Fruit fly (Drosophila melanogaster) whole organism, embryonic: ENCODE results near the gene TwdlQ.

Source experiments
- Atf3 ChIP-seq: fragments of 200-800 bp; sonication (Bioruptor generic); optimal IDR thresholded peaks from 3 replicates; lab custom pipeline; 2016; ENCODE audit warnings: missing biosample characterization, missing genetic modification characterization
- CG12391 ChIP-seq: fragments of 200-800 bp; sonication (Bioruptor generic); optimal IDR thresholded peaks from 3 replicates; lab custom pipeline; 2018; ENCODE audit warnings: missing biosample characterization, mild to moderate bottlenecking, missing genetic modification characterization, moderate library complexity
- CG13894 ChIP-seq: fragments of 200-800 bp; sonication (Bioruptor generic); optimal IDR thresholded peaks from 3 replicates; lab custom pipeline; 2018; ENCODE audit warnings: missing biosample characterization, mild to moderate bottlenecking, missing genetic modification characterization, moderate library complexity
- CG14014 ChIP-seq: fragments of 200-800 bp; sonication (Bioruptor generic); IDR thresholded peaks from 2 replicates; pipeline ENCODE4 v1.3.6; 2022; ENCODE audit warnings: missing biosample characterization, missing genetic modification characterization
- CG2129 ChIP-seq: fragments of 200-800 bp; sonication (Bioruptor generic); IDR thresholded peaks from 2 replicates; pipeline ENCODE4 v1.3.6; 2022; ENCODE audit warnings: missing biosample characterization, missing genetic modification characterization; ENCODE audit not compliant: partially characterized antibody
- CG30020 ChIP-seq: fragments of 200-800 bp; optimal IDR thresholded peaks from 2 replicates; lab custom pipeline; 2019; ENCODE audit warnings: missing biosample characterization, mild to moderate bottlenecking, missing genetic modification characterization, moderate library complexity
- CG3163 ChIP-seq: fragments of 200-800 bp; sonication (Bioruptor generic); optimal IDR thresholded peaks from 3 replicates; lab custom pipeline; 2016; ENCODE audit warnings: missing biosample characterization, missing genetic modification characterization
- CG32532 ChIP-seq: fragments of 200-800 bp; sonication (Bioruptor generic); IDR thresholded peaks from 2 replicates; pipeline ENCODE4 v1.3.6; 2022; ENCODE audit warnings: missing biosample characterization, missing genetic modification characterization
- CG4707 ChIP-seq: fragments of 200-800 bp; sonication (Bioruptor generic); optimal IDR thresholded peaks from 2 replicates; lab custom pipeline; 2018; ENCODE audit warnings: missing biosample characterization, mild to moderate bottlenecking, missing genetic modification characterization, moderate library complexity
- CG4730 ChIP-seq: fragments of 200-800 bp; sonication (Bioruptor generic); IDR thresholded peaks from 2 replicates; pipeline ENCODE4 v1.3.6; 2022; ENCODE audit warnings: missing biosample characterization, missing genetic modification characterization
- CG7556 ChIP-seq: fragments of 200-800 bp; sonication (Bioruptor generic); optimal IDR thresholded peaks from 2 replicates; lab custom pipeline; 2017; ENCODE audit warnings: missing biosample characterization, mild to moderate bottlenecking, missing genetic modification characterization
- CG7839 ChIP-seq: fragments of 200-800 bp; sonication (Bioruptor generic); optimal IDR thresholded peaks from 3 replicates; lab custom pipeline; 2018; ENCODE audit warnings: missing biosample characterization, mild to moderate bottlenecking, missing genetic modification characterization, moderate library complexity
- CG7987 ChIP-seq: fragments of 200-800 bp; sonication (Bioruptor generic); optimal IDR thresholded peaks from 2 replicates; lab custom pipeline; 2018; ENCODE audit warnings: missing biosample characterization, mild to moderate bottlenecking, missing genetic modification characterization, moderate library complexity
- CG9437 ChIP-seq: fragments of 200-800 bp; sonication (Bioruptor generic); optimal IDR thresholded peaks from 2 replicates; lab custom pipeline; 2018; ENCODE audit warnings: missing biosample characterization, mild to moderate bottlenecking, missing genetic modification characterization
- CG9727 ChIP-seq: fragments of 200-800 bp; sonication (Bioruptor generic); optimal IDR thresholded peaks from 3 replicates; lab custom pipeline; 2017; ENCODE audit warnings: missing biosample characterization, mild to moderate bottlenecking, missing genetic modification characterization
- CoRest ChIP-seq: fragments of 200-800 bp; sonication (Bioruptor generic); optimal IDR thresholded peaks from 3 replicates; lab custom pipeline; 2018; ENCODE audit warnings: missing biosample characterization, mild to moderate bottlenecking, missing genetic modification characterization, moderate library complexity
- Ets65A ChIP-seq: fragments of 200-800 bp; sonication (Bioruptor generic); peaks from one replicate; lab custom pipeline; 2016; ENCODE audit warnings: missing biosample characterization, missing genetic modification characterization
- Ets97D ChIP-seq: fragments of 200-800 bp; sonication (Bioruptor generic); optimal IDR thresholded peaks from 3 replicates; lab custom pipeline; 2016; ENCODE audit warnings: missing biosample characterization, missing genetic modification characterization
- Fer1 ChIP-seq: fragments of 200-800 bp; sonication (Bioruptor generic); optimal IDR thresholded peaks from 2 replicates; lab custom pipeline; 2017; ENCODE audit warnings: missing biosample characterization, mild to moderate bottlenecking, missing genetic modification characterization
- Fer2 ChIP-seq: fragments of 200-800 bp; sonication (Bioruptor generic); optimal IDR thresholded peaks from 2 replicates; lab custom pipeline; 2018; ENCODE audit warnings: missing biosample characterization, mild to moderate bottlenecking, missing genetic modification characterization, moderate library complexity
- Gsc ChIP-seq: fragments of 200-800 bp; sonication (Bioruptor generic); IDR thresholded peaks from 2 replicates; pipeline ENCODE4 v1.3.6; 2022; ENCODE audit warnings: missing biosample characterization, missing genetic modification characterization
- Hand ChIP-seq: fragments of 200-800 bp; sonication (Bioruptor generic); optimal IDR thresholded peaks from 2 replicates; lab custom pipeline; 2017; ENCODE audit warnings: mild to moderate bottlenecking, missing biosample characterization, missing genetic modification reagents, missing genetic modification characterization
- Hmr ChIP-seq: fragments of 200-800 bp; sonication (Bioruptor generic); optimal IDR thresholded peaks from 3 replicates; lab custom pipeline; 2017; ENCODE audit warnings: mild to moderate bottlenecking, missing biosample characterization, missing genetic modification reagents, missing genetic modification characterization
- Hr78 ChIP-seq, 2 experiments: fragments of 200-800 bp in 1 of 2; fragments of >200 bp in 1 of 2; sonication (Bioruptor generic) in 1 of 2; optimal IDR thresholded peaks; 2 replicates each; lab custom pipeline; 2017 to 2019; ENCODE audit warnings: missing biosample characterization in 2 of 2, missing genetic modification characterization in 2 of 2, mild to moderate bottlenecking in 1 of 2, moderate library complexity in 1 of 2
- Lhr ChIP-seq: fragments of 200-800 bp; sonication (Bioruptor generic); optimal IDR thresholded peaks from 3 replicates; lab custom pipeline; 2017; ENCODE audit warnings: mild to moderate bottlenecking, missing biosample characterization, missing genetic modification reagents, missing genetic modification characterization
- Mrtf ChIP-seq: fragments of 200-800 bp; sonication (Bioruptor generic); IDR thresholded peaks from 3 replicates; pipeline ENCODE4 v1.3.6; 2022; ENCODE audit warnings: missing biosample characterization, missing genetic modification characterization
- Oli ChIP-seq: fragments of 200-800 bp; sonication (Bioruptor generic); optimal IDR thresholded peaks from 2 replicates; lab custom pipeline; 2018; ENCODE audit warnings: missing biosample characterization, mild to moderate bottlenecking, missing genetic modification characterization, moderate library complexity
- Ptx1 ChIP-seq: fragments of 200-800 bp; sonication (Bioruptor generic); IDR thresholded peaks from 2 replicates; pipeline ENCODE4 v1.3.6; 2022; ENCODE audit warnings: missing biosample characterization, missing genetic modification characterization
- abd-A ChIP-seq: fragments of 200-800 bp; sonication (Bioruptor generic); optimal IDR thresholded peaks from 3 replicates; lab custom pipeline; 2019; ENCODE audit warnings: missing biosample characterization, mild to moderate bottlenecking, missing genetic modification characterization, moderate library complexity
- cwo ChIP-seq: fragments of 200-800 bp; sonication (Bioruptor generic); optimal IDR thresholded peaks from 3 replicates; lab custom pipeline; 2017; ENCODE audit warnings: missing biosample characterization, missing genetic modification characterization, mild to moderate bottlenecking, moderate library complexity, missing genetic modification reagents
- fu2 ChIP-seq: fragments of 200-800 bp; sonication (Bioruptor generic); optimal IDR thresholded peaks from 2 replicates; lab custom pipeline; 2016; ENCODE audit warnings: missing biosample characterization, missing genetic modification characterization
- gfzf ChIP-seq: fragments of 200-800 bp; sonication (Bioruptor generic); optimal IDR thresholded peaks from 2 replicates; lab custom pipeline; 2016; ENCODE audit warnings: missing biosample characterization, mild to moderate bottlenecking, missing genetic modification characterization, moderate library complexity
- ham ChIP-seq: fragments of 200-800 bp; sonication (Bioruptor generic); IDR thresholded peaks from 2 replicates; pipeline ENCODE4 v1.3.6; 2022; ENCODE audit warnings: missing biosample characterization, missing genetic modification characterization
- kni ChIP-seq: fragments of 200-800 bp; sonication (Bioruptor generic); optimal IDR thresholded peaks from 3 replicates; lab custom pipeline; 2017; ENCODE audit warnings: mild to moderate bottlenecking, missing biosample characterization, missing genetic modification reagents, missing genetic modification characterization
- nerfin-1 ChIP-seq: fragments of 200-800 bp; sonication (Bioruptor generic); optimal IDR thresholded peaks from 3 replicates; lab custom pipeline; 2019; ENCODE audit warnings: missing biosample characterization, mild to moderate bottlenecking, missing genetic modification characterization, moderate library complexity
- nmo ChIP-seq: fragments of 200-800 bp; sonication (Bioruptor generic); optimal IDR thresholded peaks from 2 replicates; lab custom pipeline; 2018; ENCODE audit warnings: missing biosample characterization, mild to moderate bottlenecking, missing genetic modification characterization, moderate library complexity
- p53 ChIP-seq: fragments of 200-800 bp; sonication (Bioruptor generic); optimal IDR thresholded peaks from 2 replicates; lab custom pipeline; 2016; ENCODE audit warnings: missing biosample characterization, missing genetic modification characterization
- pita ChIP-seq: fragments of 200-800 bp; sonication (Bioruptor generic); optimal IDR thresholded peaks from 2 replicates; lab custom pipeline; 2017; ENCODE audit warnings: missing biosample characterization, mild to moderate bottlenecking, missing genetic modification characterization
- sens ChIP-seq: fragments of 200-800 bp; sonication (Bioruptor generic); peaks from one replicate; lab custom pipeline; 2016; ENCODE audit warnings: missing biosample characterization, missing genetic modification characterization
- stc ChIP-seq: fragments of 200-800 bp; sonication (Bioruptor generic); IDR thresholded peaks from 2 replicates; pipeline ENCODE4 v1.3.6; 2022; ENCODE audit warnings: missing biosample characterization, missing genetic modification characterization

The TwdlQ gene

dm6 chr3R:26671525-26672132 is 21.8 kb downstream of the TwdlQ start (continued):
- TF ChIP-seq Atf3 (GFP tag; lab: Kevin White, UChicago), result no peak
- TF ChIP-seq pita (GFP tag; lab: Kevin White, UChicago), result no peak
- peak; percentile 16 for TF ChIP-seq nmo (GFP tag; lab: Kevin White, UChicago)
- TF ChIP-seq p53 (GFP tag; lab: Kevin White, UChicago), result no peak
- TF ChIP-seq Mrtf (GFP tag; lab: Robert Waterston, UW), result no peak
- no peak for TF ChIP-seq kni
- TF ChIP-seq nerfin-1 (tag; lab: Kevin White, UChicago), result no peak
- TF ChIP-seq CoRest (tag; lab: Kevin White, UChicago), result no peak
- TF ChIP-seq CG9727 (GFP tag; lab: Kevin White, UChicago), result no peak
- TF ChIP-seq stc (GFP tag; lab: Robert Waterston, UW), result no peak
- no peak for TF ChIP-seq Ets97D (GFP tag; lab: Kevin White, UChicago)
- TF ChIP-seq Ets65A, result peak; percentile 59
- TF ChIP-seq CG7839 (tag; lab: Kevin White, UChicago), result peak; percentile 39
- TF ChIP-seq CG14014 (GFP tag; lab: Robert Waterston, UW), result no peak
- TF ChIP-seq CG30020 (tag; lab: Kevin White, UChicago), result no peak
- TF ChIP-seq Hmr (GFP tag; lab: Kevin White, UChicago), result peak; percentile 53
- no peak for TF ChIP-seq gfzf
- TF ChIP-seq cwo, result peak; percentile 40
- TF ChIP-seq CG4730, result no peak
- no peak for TF ChIP-seq CG12391
- TF ChIP-seq Hr78 (GFP tag; optimal IDR thresholded peaks at IDR 0.05; lab: Kevin White, UChicago), result no peak
- no peak for TF ChIP-seq Gsc (GFP tag; lab: Robert Waterston, UW)
- peak; percentile 55 for TF ChIP-seq CG7556 (GFP tag; lab: Kevin White, UChicago)
- no peak for TF ChIP-seq CG9437 (GFP tag; lab: Kevin White, UChicago)
- TF ChIP-seq Hand (GFP tag; lab: Kevin White, UChicago), result peak; percentile 27
- no peak for TF ChIP-seq Lhr (GFP tag; lab: Kevin White, UChicago)
- TF ChIP-seq CG7987, result no peak
- peak; percentile 68 for TF ChIP-seq sens (GFP tag; lab: Kevin White, UChicago)
- TF ChIP-seq fu2 (GFP tag; lab: Kevin White, UChicago), result no peak
- no peak for TF ChIP-seq Oli
- no peak for TF ChIP-seq ham (GFP tag; lab: Robert Waterston, UW)
- TF ChIP-seq CG32532 (GFP tag; lab: Robert Waterston, UW), result no peak
- no peak for TF ChIP-seq Fer2 (tag; lab: Kevin White, UChicago)
- TF ChIP-seq Ptx1 (GFP tag; lab: Robert Waterston, UW), result peak; percentile 13; the same call in 1 of the 2 replicates
- no peak for TF ChIP-seq CG3163 (GFP tag; lab: Kevin White, UChicago)
- TF ChIP-seq CG2129 (GFP tag; lab: Robert Waterston, UW), result no peak
- TF ChIP-seq CG4707 (GFP tag; lab: Kevin White, UChicago), result no peak
- TF ChIP-seq, all 482 proteins: peak for 37

DNA sequence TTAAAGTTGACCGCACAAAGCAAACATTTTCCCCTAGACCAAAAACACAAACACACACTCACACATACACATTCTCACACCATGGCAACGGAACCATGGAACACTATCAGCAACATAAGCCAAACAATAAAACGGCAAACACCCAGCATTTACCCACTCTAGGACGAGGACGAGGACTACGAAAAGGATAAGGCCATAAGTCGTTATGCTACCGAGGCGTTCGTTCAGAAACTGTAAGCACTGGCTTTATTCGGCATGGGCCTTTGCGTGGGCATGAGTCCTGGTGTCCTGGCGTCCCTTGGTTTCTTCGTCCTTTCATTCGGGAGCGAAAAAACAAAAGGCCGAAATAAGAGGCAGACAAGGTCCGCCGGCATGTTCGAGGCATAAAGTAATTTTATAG is 23.1 kb downstream of the TwdlQ start:
- TF ChIP-seq CG13894 (tag; lab: Kevin White, UChicago) (peak; percentile 80), Fer1 (no peak), abd-A (tag; lab: Kevin White, UChicago) (peak; percentile 57)
- TF ChIP-seq, all 482 proteins: peak for 2
